Fruit fly (Drosophila melanogaster) whole organism, prepupa: ENCODE results near the gene bnl.

ENCODE experiments used
- Blimp-1 ChIP-seq: fragments of 200-800 bp; sonication (Bioruptor generic); optimal IDR thresholded peaks from 3 replicates; lab custom pipeline; 2017; ENCODE audit warnings: missing biosample characterization, missing genetic modification characterization, mild to moderate bottlenecking, moderate library complexity, missing genetic modification reagents
- CG10669 ChIP-seq: fragments of 200-800 bp; sonication (Bioruptor generic); optimal IDR thresholded peaks from 3 replicates; lab custom pipeline; 2018; ENCODE audit warnings: missing biosample characterization, mild to moderate bottlenecking, missing genetic modification characterization, moderate library complexity
- CG8119 ChIP-seq: fragments of 200-800 bp; sonication (Bioruptor generic); IDR thresholded peaks from 3 replicates; pipeline ENCODE4 v1.3.6; 2022; ENCODE audit warnings: missing biosample characterization, missing genetic modification characterization
- CG8319 ChIP-seq: fragments of 200-800 bp; sonication (Bioruptor generic); optimal IDR thresholded peaks from 3 replicates; lab custom pipeline; 2016; ENCODE audit warnings: missing biosample characterization, missing genetic modification characterization
- Met ChIP-seq: fragments of 200-800 bp; sonication (Bioruptor generic); optimal IDR thresholded peaks from 3 replicates; lab custom pipeline; 2016; ENCODE audit warnings: missing biosample characterization, missing genetic modification characterization

DNA sequence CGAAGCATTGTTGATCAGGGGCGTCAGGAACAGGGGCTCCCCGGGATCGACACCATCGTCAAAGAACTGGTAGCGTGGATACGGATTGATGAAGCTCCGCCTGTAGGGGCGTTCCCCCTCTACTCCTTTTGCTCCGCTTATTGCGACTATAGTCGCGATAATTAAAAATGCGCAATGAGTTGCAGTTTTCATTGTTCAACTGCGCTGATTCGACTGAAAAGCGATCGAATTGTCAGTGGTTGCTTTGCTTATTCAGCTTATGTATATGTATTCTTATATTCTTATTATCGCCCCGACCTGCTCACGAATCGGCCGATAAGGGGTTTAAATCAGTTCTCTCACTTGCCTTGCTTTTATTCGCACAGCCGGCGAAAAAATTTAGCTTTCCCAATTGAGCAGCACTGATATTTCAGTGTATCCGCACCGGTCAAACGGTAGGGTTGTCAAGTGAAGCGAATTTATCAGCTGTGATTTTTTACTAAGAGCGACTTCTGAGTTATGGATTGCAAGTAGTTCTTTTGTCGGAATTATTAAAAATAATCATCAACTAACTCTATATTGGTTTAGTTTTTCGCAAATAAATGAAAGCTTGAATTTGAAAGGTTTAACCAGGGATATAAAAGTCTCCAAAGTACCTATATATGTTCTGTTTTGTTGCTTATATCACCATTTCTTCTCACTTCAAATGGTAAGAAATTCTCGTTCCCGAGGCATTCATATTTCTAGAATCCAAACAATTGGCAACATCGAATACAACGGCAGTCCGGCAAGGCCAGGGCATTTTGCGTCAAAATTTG, 27.6 kb upstream of the bnl start, which contains the start of the genes CG4572 and CG4686:
- TF ChIP-seq CG10669 (GFP tag; lab: Kevin White, UChicago) (peak; percentile 74), CG8119 (GFP tag; lab: Robert Waterston, UW) (peak; percentile 74), Blimp-1 (GFP tag; lab: Kevin White, UChicago) (peak; percentile 47), CG8319 (GFP tag; lab: Kevin White, UChicago) (peak; percentile 71), Met (GFP tag; lab: Kevin White, UChicago) (peak; percentile 81)
